Worm (Caenorhabditis elegans): ENCODE measurements around the gene mdt-10.

- TF ChIP-seq ama-1 (optimal IDR thresholded peaks at IDR 0.05) (no peak), ets-7 (tag; optimal IDR thresholded peaks at IDR 0.05) (no peak), aly-1 (tag; optimal IDR thresholded peaks at IDR 0.05) (no peak), tra-4 (tag; optimal IDR thresholded peaks at IDR 0.05) (no peak), flt-1 (GFP tag; IDR thresholded peaks at IDR 0.05) (no peak), F13C5.2 (tag; optimal IDR thresholded peaks at IDR 0.05) (no peak), scrt-1 (GFP tag; IDR thresholded peaks at IDR 0.05) (no peak), hmg-4 (GFP tag; optimal IDR thresholded peaks at IDR 0.05) (no peak), tbx-37 (GFP tag; conservative IDR thresholded peaks at IDR 0.05) (no peak), B0310.2 (tag; optimal IDR thresholded peaks at IDR 0.05) (no peak), hnd-1 (tag; optimal IDR thresholded peaks at IDR 0.05) (no peak), sea-1 (GFP tag; conservative IDR thresholded peaks at IDR 0.05) (no peak), tbx-11 (GFP tag; IDR thresholded peaks at IDR 0.05) (no peak), pes-1 (GFP tag; IDR thresholded peaks at IDR 0.05) (no peak)
Observed at ce11 chrII:7895190-7895589, 40.3 kb upstream of the mdt-10 start.
